Worm (Caenorhabditis elegans) whole organism, late embryonic: Measurements from ENCODE around the gene rml-1.

Experiments
- C08G9.2 ChIP-seq: sonication (generic microtip); optimal IDR thresholded peaks from 2 replicates; lab custom pipeline; 2016; ENCODE audit warnings: mild to moderate bottlenecking, missing genetic modification characterization, moderate library complexity, missing compliant biosample characterization
- ahr-1 ChIP-seq: sonication (generic microtip); optimal IDR thresholded peaks from 2 replicates; lab custom pipeline; 2016; ENCODE audit warnings: missing genetic modification characterization, missing compliant biosample characterization
- ama-1 ChIP-seq: fragments of 150-350 bp; optimal IDR thresholded peaks from 2 replicates; lab custom pipeline; 2014
- ceh-19 ChIP-seq: fragments of 200-800 bp; sonication (Bioruptor generic); optimal IDR thresholded peaks from 2 replicates; lab custom pipeline; 2018; ENCODE audit warnings: mild to moderate bottlenecking, missing genetic modification characterization, missing compliant biosample characterization
- ceh-24 ChIP-seq: sonication (generic microtip); optimal IDR thresholded peaks from 2 replicates; lab custom pipeline; 2016; ENCODE audit warnings: mild to moderate bottlenecking, missing genetic modification characterization, missing compliant biosample characterization
- ceh-30 ChIP-seq: fragments of 150-350 bp; optimal IDR thresholded peaks from 2 replicates; lab custom pipeline; 2014; ENCODE audit warnings: missing biosample characterization, missing genetic modification characterization
- ceh-31 ChIP-seq: sonication (generic microtip); optimal IDR thresholded peaks from 2 replicates; lab custom pipeline; 2016; ENCODE audit warnings: missing genetic modification characterization, missing compliant biosample characterization
- ceh-34 ChIP-seq: sonication (generic microtip); optimal IDR thresholded peaks from 2 replicates; lab custom pipeline; 2016; ENCODE audit warnings: mild to moderate bottlenecking, missing genetic modification characterization, missing compliant biosample characterization
- ceh-48 ChIP-seq: sonication (generic microtip); optimal IDR thresholded peaks from 2 replicates; lab custom pipeline; 2016; ENCODE audit warnings: missing genetic modification characterization, inconsistent platforms, missing compliant biosample characterization
- che-1 ChIP-seq: sonication (generic microtip); optimal IDR thresholded peaks from 2 replicates; lab custom pipeline; 2016; ENCODE audit warnings: mild to moderate bottlenecking, missing genetic modification characterization, missing compliant biosample characterization
- elt-2 ChIP-seq: sonication (generic microtip); optimal IDR thresholded peaks from 2 replicates; lab custom pipeline; 2016; ENCODE audit warnings: missing genetic modification reagents, missing genetic modification characterization, missing compliant biosample characterization
- hlh-13 ChIP-seq: fragments of 200-800 bp; sonication (Bioruptor generic); optimal IDR thresholded peaks from 2 replicates; lab custom pipeline; 2018; ENCODE audit warnings: mild to moderate bottlenecking, missing genetic modification characterization, missing compliant biosample characterization
- hlh-30 ChIP-seq: sonication (generic microtip); optimal IDR thresholded peaks from 2 replicates; lab custom pipeline; 2017; ENCODE audit warnings: antibody characterized with exemption, missing genetic modification characterization, missing compliant biosample characterization; ENCODE audit not compliant: insufficient read depth
- hlh-8 ChIP-seq: sonication (generic microtip); optimal IDR thresholded peaks from 2 replicates; lab custom pipeline; 2016; ENCODE audit warnings: missing genotype, missing genetic modification characterization, missing compliant biosample characterization
- lim-6 ChIP-seq: sonication (generic microtip); optimal IDR thresholded peaks from 2 replicates; lab custom pipeline; 2016; ENCODE audit warnings: missing genetic modification characterization, missing compliant biosample characterization
- madf-2 ChIP-seq: sonication (generic microtip); optimal IDR thresholded peaks from 2 replicates; lab custom pipeline; 2017; ENCODE audit warnings: missing genetic modification characterization, missing compliant biosample characterization
- nfya-1 ChIP-seq: sonication (generic microtip); optimal IDR thresholded peaks from 2 replicates; lab custom pipeline; 2017; ENCODE audit warnings: missing genetic modification characterization, mild to moderate bottlenecking, missing compliant biosample characterization, antibody characterized with exemption, moderate library complexity
- npax-4 ChIP-seq: sonication (generic microtip); optimal IDR thresholded peaks from 2 replicates; lab custom pipeline; 2016; ENCODE audit warnings: missing genetic modification characterization, missing compliant biosample characterization
- pat-9 ChIP-seq: fragments of 200-800 bp; sonication (Bioruptor generic); optimal IDR thresholded peaks from 2 replicates; lab custom pipeline; 2018; ENCODE audit warnings: mild to moderate bottlenecking, missing genetic modification characterization, moderate library complexity, missing compliant biosample characterization
- pha-2 ChIP-seq: sonication (generic microtip); optimal IDR thresholded peaks from 2 replicates; lab custom pipeline; 2017; ENCODE audit warnings: mild to moderate bottlenecking, missing genetic modification characterization, missing compliant biosample characterization
- pros-1 ChIP-seq: fragments of 150-350 bp; optimal IDR thresholded peaks from 2 replicates; lab custom pipeline; 2014; ENCODE audit warnings: missing biosample characterization, missing genetic modification reagents, missing genetic modification characterization
- ref-2 ChIP-seq: sonication (generic microtip); optimal IDR thresholded peaks from 2 replicates; lab custom pipeline; 2016; ENCODE audit warnings: missing genetic modification characterization, missing compliant biosample characterization
- sdc-2 ChIP-seq: sonication (generic microtip); optimal IDR thresholded peaks from 2 replicates; lab custom pipeline; 2016; ENCODE audit warnings: missing genotype, missing genetic modification characterization, missing compliant biosample characterization
- tbx-2 ChIP-seq: sonication (generic microtip); optimal IDR thresholded peaks from 2 replicates; lab custom pipeline; 2016; ENCODE audit warnings: missing genetic modification characterization, missing compliant biosample characterization
- unc-3 ChIP-seq, 2 experiments: fragments of 200-800 bp in 1 of 2; sonication (Bioruptor generic) in 1 of 2; sonication (generic microtip) in 1 of 2; conservative IDR thresholded peaks in 1 of 2; optimal IDR thresholded peaks in 1 of 2; 2 replicates each; pipeline versions ENCODE4 v1.3.6 to Lab custom; 2016 to 2022; ENCODE audit warnings: missing compliant biosample characterization in 2 of 2, missing genetic modification characterization in 2 of 2, missing genetic modification reagents in 1 of 2
- unc-42 ChIP-seq: sonication (generic microtip); optimal IDR thresholded peaks from 2 replicates; lab custom pipeline; 2016; ENCODE audit warnings: missing genotype, missing genetic modification characterization, missing compliant biosample characterization
- unc-55 ChIP-seq: sonication (generic microtip); optimal IDR thresholded peaks from 2 replicates; lab custom pipeline; 2017; ENCODE audit warnings: missing biosample characterization, missing genetic modification reagents, missing genetic modification characterization
- zip-5 ChIP-seq: sonication (generic microtip); optimal IDR thresholded peaks from 2 replicates; lab custom pipeline; 2016; ENCODE audit warnings: missing genetic modification characterization, missing compliant biosample characterization
- ztf-16 ChIP-seq: sonication (generic microtip); optimal IDR thresholded peaks from 2 replicates; lab custom pipeline; 2017; ENCODE audit warnings: missing genetic modification characterization, missing compliant biosample characterization

rml-1 gene

ce11 chrIII:13771145-13771544 lies 3.3 kb upstream of the rml-1 start, which contains the start of the genes cyk-4 and pdr-1:
Gene cyk-4, minus strand, starts transcription at chrIII:13771224.
Gene pdr-1, plus strand, starts transcription at chrIII:13771513.
- TF ChIP-seq hlh-13 (GFP tag; lab: Kevin White, UChicago), result no peak
- peak; percentile 12 for TF ChIP-seq ceh-31 (tag; lab: Kevin White, UChicago)
- no peak for TF ChIP-seq ref-2 (tag; lab: Kevin White, UChicago)
- TF ChIP-seq unc-42 (tag; lab: Kevin White, UChicago), result peak; percentile 25
- no peak for TF ChIP-seq tbx-2
- TF ChIP-seq ceh-34 (tag; lab: Kevin White, UChicago), result peak; percentile 7
- TF ChIP-seq hlh-30, result peak; percentile 44
- TF ChIP-seq nfya-1 (tag; lab: Kevin White, UChicago), result peak; percentile 57

ce11 chrIII:13770017-13770416 lies 2.1 kb upstream of the rml-1 start:
- no peak for TF ChIP-seq pha-2 (tag; lab: Kevin White, UChicago)
- TF ChIP-seq, all 69 proteins: peak for 0

ce11 chrIII:13766704-13767323 lies 1.1 kb downstream of the rml-1 start:
- TF ChIP-seq pat-9 (tag; lab: Kevin White, UChicago), result no peak
- peak; percentile 16 for TF ChIP-seq unc-55 (GFP tag; lab: Kevin White, UChicago)
- peak; percentile 95 for TF ChIP-seq elt-2 (tag; lab: Kevin White, UChicago)

ce11 chrIII:13765782-13766181 lies 2.1 kb downstream of the rml-1 start:
- TF ChIP-seq madf-2 (tag; lab: Kevin White, UChicago), result no peak
- TF ChIP-seq ceh-24 (tag; lab: Kevin White, UChicago), result no peak
- TF ChIP-seq sdc-2 (tag; lab: Kevin White, UChicago), result no peak
- TF ChIP-seq ztf-16 (tag; lab: Kevin White, UChicago), result no peak
- no peak for TF ChIP-seq ceh-30 (tag; lab: Kevin White, UChicago)
- no peak for TF ChIP-seq npax-4 (tag; lab: Kevin White, UChicago)
- no peak for TF ChIP-seq lim-6 (tag; lab: Kevin White, UChicago)
- TF ChIP-seq zip-5 (tag; lab: Kevin White, UChicago), result no peak
- TF ChIP-seq unc-42 (tag; lab: Kevin White, UChicago), result no peak
- no peak for TF ChIP-seq ceh-48 (tag; lab: Kevin White, UChicago)
- TF ChIP-seq ceh-19 (GFP tag; lab: Kevin White, UChicago), result no peak
- TF ChIP-seq ama-1 (lab: Kevin White, UChicago), result no peak
- TF ChIP-seq, all 69 proteins: peak for 0

- TF ChIP-seq unc-3 (GFP tag; conservative IDR thresholded peaks at IDR 0.05; lab: Robert Waterston, UW), result no peak
- no peak for TF ChIP-seq unc-3 (tag; optimal IDR thresholded peaks at IDR 0.05; lab: Kevin White, UChicago)
- TF ChIP-seq unc-55 (GFP tag; lab: Kevin White, UChicago), result no peak
- no peak for TF ChIP-seq pat-9 (tag; lab: Kevin White, UChicago)
- TF ChIP-seq ceh-24 (tag; lab: Kevin White, UChicago), result no peak
- no peak for TF ChIP-seq hlh-8 (tag; lab: Kevin White, UChicago)
- no peak for TF ChIP-seq pros-1 (tag; lab: Kevin White, UChicago)
- no peak for TF ChIP-seq che-1
- no peak for TF ChIP-seq nfya-1 (tag; lab: Kevin White, UChicago)
- TF ChIP-seq hlh-13 (GFP tag; lab: Kevin White, UChicago), result no peak
- TF ChIP-seq elt-2 (tag; lab: Kevin White, UChicago), result no peak
- TF ChIP-seq C08G9.2, result no peak
- no peak for TF ChIP-seq ahr-1 (tag; lab: Kevin White, UChicago)
- TF ChIP-seq unc-42 (tag; lab: Kevin White, UChicago), result no peak
- no peak for TF ChIP-seq ceh-48 (tag; lab: Kevin White, UChicago)
Measured at ce11 chrIII:13763260-13764112, 4.4 kb downstream of the rml-1 start.
